Fruit fly (Drosophila melanogaster) whole organism, embryonic: ENCODE data around the gene w-cup.
A peak's percentile ranks its signal among the peaks of the same experiment; 100 is the strongest.

Experiments
- Adf1 ChIP-seq: fragments of 200-800 bp; sonication (Bioruptor generic); IDR thresholded peaks from 2 replicates; pipeline ENCODE4 v1.3.6; 2022; ENCODE audit warnings: missing biosample characterization, missing genetic modification characterization
- Aef1 ChIP-seq: fragments of 200-800 bp; sonication (Bioruptor generic); IDR thresholded peaks from 3 replicates; pipeline ENCODE4 v1.3.6; 2022; ENCODE audit warnings: missing biosample characterization, missing genetic modification characterization
- Blimp-1 ChIP-seq: fragments of 200-800 bp; sonication (Bioruptor generic); optimal IDR thresholded peaks from 3 replicates; lab custom pipeline; 2018; ENCODE audit warnings: missing biosample characterization, missing genetic modification characterization, mild to moderate bottlenecking, moderate library complexity, missing genetic modification reagents
- CG10366 ChIP-seq: fragments of 200-800 bp; sonication (Bioruptor generic); IDR thresholded peaks from 2 replicates; pipeline ENCODE4 v1.3.6; 2022; ENCODE audit warnings: missing biosample characterization, missing genetic modification characterization
- CG11456 ChIP-seq: fragments of 200-800 bp; sonication (Bioruptor generic); IDR thresholded peaks from 3 replicates; pipeline ENCODE4 v1.3.6; 2022; ENCODE audit warnings: missing biosample characterization, missing genetic modification characterization
- CG11695 ChIP-seq: fragments of 200-800 bp; sonication (Bioruptor generic); IDR thresholded peaks from 3 replicates; pipeline ENCODE4 v1.3.6; 2022; ENCODE audit warnings: missing biosample characterization, missing genetic modification characterization
- CG17186 ChIP-seq: fragments of 200-800 bp; sonication (Bioruptor generic); optimal IDR thresholded peaks from 3 replicates; lab custom pipeline; 2017; ENCODE audit warnings: missing biosample characterization, missing genetic modification reagents, missing genetic modification characterization
- CG17361 ChIP-seq: fragments of 200-800 bp; sonication (Bioruptor generic); IDR thresholded peaks from 3 replicates; pipeline ENCODE4 v1.3.6; 2022; ENCODE audit warnings: missing biosample characterization, missing genetic modification characterization
- CG1832 ChIP-seq: fragments of 200-800 bp; sonication (Bioruptor generic); optimal IDR thresholded peaks from 2 replicates; lab custom pipeline; 2017; ENCODE audit warnings: missing biosample characterization, mild to moderate bottlenecking, missing genetic modification characterization, inconsistent platforms
- CG2202 ChIP-seq: fragments of 200-800 bp; sonication (Bioruptor generic); optimal IDR thresholded peaks from 2 replicates; lab custom pipeline; 2018; ENCODE audit warnings: missing biosample characterization, mild to moderate bottlenecking, missing genetic modification characterization
- CG30431 ChIP-seq: fragments of 200-800 bp; sonication (Bioruptor generic); optimal IDR thresholded peaks from 2 replicates; lab custom pipeline; 2017; ENCODE audit warnings: missing biosample characterization, missing genetic modification characterization
- CG4282 ChIP-seq: fragments of 200-800 bp; sonication (Bioruptor generic); optimal IDR thresholded peaks from 2 replicates; lab custom pipeline; 2016; ENCODE audit warnings: missing biosample characterization, missing genetic modification characterization
- CG4328 ChIP-seq: fragments of 200-800 bp; sonication (Bioruptor generic); optimal IDR thresholded peaks from 3 replicates; lab custom pipeline; 2017; ENCODE audit warnings: missing biosample characterization, missing genetic modification reagents, missing genetic modification characterization
- CG5180 ChIP-seq: fragments of 200-800 bp; sonication (Bioruptor generic); optimal IDR thresholded peaks from 3 replicates; lab custom pipeline; 2017; ENCODE audit warnings: missing biosample characterization, missing genetic modification characterization, mild to moderate bottlenecking, moderate library complexity, missing genetic modification reagents
- CG5953 ChIP-seq: fragments of 200-800 bp; sonication (Bioruptor generic); IDR thresholded peaks from 2 replicates; pipeline ENCODE4 v1.3.6; 2022; ENCODE audit warnings: missing biosample characterization, missing genetic modification characterization
- CG6654 ChIP-seq: fragments of 200-800 bp; sonication (Bioruptor generic); optimal IDR thresholded peaks from 2 replicates; lab custom pipeline; 2017; ENCODE audit warnings: missing biosample characterization, mild to moderate bottlenecking, missing genetic modification characterization
- CG6791 ChIP-seq: fragments of 200-800 bp; sonication (Bioruptor generic); IDR thresholded peaks from 3 replicates; pipeline ENCODE4 v1.3.6; 2022; ENCODE audit warnings: missing biosample characterization, missing genetic modification characterization; ENCODE audit not compliant: partially characterized antibody
- CG7928 ChIP-seq: fragments of 200-800 bp; sonication (Bioruptor generic); optimal IDR thresholded peaks from 2 replicates; lab custom pipeline; 2017; ENCODE audit warnings: missing biosample characterization, mild to moderate bottlenecking, missing genetic modification characterization
- CG8359 ChIP-seq: fragments of 200-800 bp; sonication (Bioruptor generic); optimal IDR thresholded peaks from 2 replicates; lab custom pipeline; 2017; ENCODE audit warnings: missing biosample characterization, mild to moderate bottlenecking, missing genetic modification characterization, borderline replicate concordance
- CG8944 ChIP-seq: fragments of 200-800 bp; sonication (Bioruptor generic); optimal IDR thresholded peaks from 3 replicates; lab custom pipeline; 2016; ENCODE audit warnings: missing biosample characterization, missing genetic modification characterization
- Dek ChIP-seq: fragments of 200-800 bp; sonication (Bioruptor generic); optimal IDR thresholded peaks from 3 replicates; lab custom pipeline; 2019; ENCODE audit warnings: missing biosample characterization, mild to moderate bottlenecking, missing genetic modification characterization, moderate library complexity
- Dp ChIP-seq: fragments of 200-800 bp; sonication (Bioruptor generic); optimal IDR thresholded peaks from 2 replicates; lab custom pipeline; 2018; ENCODE audit warnings: missing biosample characterization, mild to moderate bottlenecking, missing genetic modification characterization, moderate library complexity
- Drgx ChIP-seq: fragments of 200-800 bp; sonication (Bioruptor generic); IDR thresholded peaks from 2 replicates; pipeline ENCODE4 v1.3.6; 2022; ENCODE audit warnings: missing biosample characterization, missing genetic modification characterization
- Fer2 ChIP-seq: fragments of 200-800 bp; sonication (Bioruptor generic); optimal IDR thresholded peaks from 2 replicates; lab custom pipeline; 2018; ENCODE audit warnings: missing biosample characterization, mild to moderate bottlenecking, missing genetic modification characterization, moderate library complexity
- HmgZ ChIP-seq: fragments of 200-800 bp; sonication (Bioruptor generic); optimal IDR thresholded peaks from 2 replicates; lab custom pipeline; 2018; ENCODE audit warnings: missing biosample characterization, mild to moderate bottlenecking, missing genetic modification characterization
- Hmr ChIP-seq: fragments of 200-800 bp; sonication (Bioruptor generic); optimal IDR thresholded peaks from 3 replicates; lab custom pipeline; 2017; ENCODE audit warnings: mild to moderate bottlenecking, missing biosample characterization, missing genetic modification reagents, missing genetic modification characterization
- Hr51 ChIP-seq, 2 experiments: fragments of 200-800 bp; sonication (Bioruptor generic); optimal IDR thresholded peaks; 2 replicates in 1 of 2; 3 replicates in 1 of 2; lab custom pipeline; 2016 to 2018; ENCODE audit warnings: missing biosample characterization in 2 of 2, missing genetic modification characterization in 2 of 2, mild to moderate bottlenecking in 1 of 2, moderate library complexity in 1 of 2
- Hsf ChIP-seq: fragments of 200-800 bp; sonication (Bioruptor generic); optimal IDR thresholded peaks from 3 replicates; lab custom pipeline; 2016; ENCODE audit warnings: missing biosample characterization, missing genetic modification characterization
- Poxn ChIP-seq: fragments of 200-800 bp; sonication (Bioruptor generic); IDR thresholded peaks from 2 replicates; pipeline ENCODE4 v1.3.6; 2022; ENCODE audit warnings: missing biosample characterization, missing genetic modification characterization
- Ravus ChIP-seq: fragments of 200-800 bp; sonication (Bioruptor generic); IDR thresholded peaks from 2 replicates; pipeline ENCODE4 v1.3.6; 2022; ENCODE audit warnings: missing biosample characterization, missing genetic modification characterization
- Sin3A ChIP-seq: fragments of >200 bp; optimal IDR thresholded peaks from 2 replicates; lab custom pipeline; 2018
- Stat92E ChIP-seq, 3 experiments: fragments of >200 bp in 2 of 3; fragments of 200-800 bp in 1 of 3; sonication (Bioruptor generic) in 1 of 3; optimal IDR thresholded peaks; 2 replicates each; lab custom pipeline; 2017 to 2019; ENCODE audit warnings: missing biosample characterization in 3 of 3, missing genetic modification characterization in 3 of 3, mild to moderate bottlenecking in 1 of 3, moderate library complexity in 1 of 3
- Trl ChIP-seq, 3 experiments: fragments of >200 bp in 2 of 3; fragments of 200-800 bp in 1 of 3; sonication (Bioruptor generic) in 1 of 3; optimal IDR thresholded peaks; 2 replicates in 1 of 3; 3 replicates in 2 of 3; lab custom pipeline; 2016 to 2017; ENCODE audit warnings: missing biosample characterization in 1 of 3, missing genetic modification characterization in 1 of 3
- Usf ChIP-seq: fragments of 200-800 bp; sonication (Bioruptor generic); optimal IDR thresholded peaks from 2 replicates; lab custom pipeline; 2017; ENCODE audit warnings: missing genotype, missing biosample characterization, missing genetic modification characterization
- ac ChIP-seq: fragments of 200-800 bp; sonication (Bioruptor generic); optimal IDR thresholded peaks from 3 replicates; lab custom pipeline; 2017; ENCODE audit warnings: missing biosample characterization, mild to moderate bottlenecking, missing genetic modification characterization
- ash1 ChIP-seq: fragments of 200-800 bp; sonication (Bioruptor generic); optimal IDR thresholded peaks from 2 replicates; lab custom pipeline; 2018; ENCODE audit warnings: missing biosample characterization, mild to moderate bottlenecking, missing genetic modification characterization
- cato ChIP-seq: fragments of 200-800 bp; sonication (Bioruptor generic); optimal IDR thresholded peaks from 2 replicates; lab custom pipeline; 2016; ENCODE audit warnings: missing biosample characterization, missing genetic modification characterization, borderline replicate concordance
- chif ChIP-seq, 2 experiments: fragments of 200-800 bp; sonication (Bioruptor generic); optimal IDR thresholded peaks; 3 replicates each; lab custom pipeline; 2016; ENCODE audit warnings: missing biosample characterization in 2 of 2, missing genetic modification characterization in 2 of 2
- chinmo ChIP-seq: fragments of 200-800 bp; sonication (Bioruptor generic); IDR thresholded peaks from 4 replicates; pipeline ENCODE4 v1.3.6; 2022; ENCODE audit warnings: missing biosample characterization, missing genetic modification characterization; ENCODE audit not compliant: partially characterized antibody
- dati ChIP-seq: fragments of 200-800 bp; sonication (Bioruptor generic); IDR thresholded peaks from 2 replicates; pipeline ENCODE4 v1.3.6; 2022; ENCODE audit warnings: missing biosample characterization, missing genetic modification characterization
- hbn ChIP-seq: fragments of 200-800 bp; sonication (Bioruptor generic); IDR thresholded peaks from 2 replicates; pipeline ENCODE4 v1.3.6; 2022; ENCODE audit warnings: missing biosample characterization, missing genetic modification characterization; ENCODE audit not compliant: partially characterized antibody
- inv ChIP-seq: fragments of 200-800 bp; sonication (Bioruptor generic); IDR thresholded peaks from 2 replicates; pipeline ENCODE4 v1.3.6; 2022; ENCODE audit warnings: missing biosample characterization, missing genetic modification characterization; ENCODE audit not compliant: partially characterized antibody
- mam ChIP-seq: fragments of 200-800 bp; sonication (Bioruptor generic); optimal IDR thresholded peaks from 3 replicates; lab custom pipeline; 2016; ENCODE audit warnings: missing biosample characterization, missing genetic modification characterization
- nom ChIP-seq: fragments of 200-800 bp; sonication (Bioruptor generic); optimal IDR thresholded peaks from 2 replicates; lab custom pipeline; 2017; ENCODE audit warnings: missing biosample characterization, missing genetic modification characterization, mild to moderate bottlenecking, moderate library complexity, missing genetic modification reagents
- ranshi ChIP-seq: fragments of 200-800 bp; sonication (Bioruptor generic); IDR thresholded peaks from 2 replicates; pipeline ENCODE4 v1.3.6; 2022; ENCODE audit warnings: missing biosample characterization, missing genetic modification characterization
- sens-2 ChIP-seq: fragments of 200-800 bp; sonication (Bioruptor generic); IDR thresholded peaks from 2 replicates; pipeline ENCODE4 v1.3.6; 2022; ENCODE audit warnings: missing biosample characterization, missing genetic modification characterization
- sim ChIP-seq: fragments of 200-800 bp; sonication (Bioruptor generic); IDR thresholded peaks from 2 replicates; pipeline ENCODE4 v1.3.6; 2022; ENCODE audit warnings: missing biosample characterization, missing genetic modification characterization
- sna ChIP-seq: fragments of 200-800 bp; sonication (Bioruptor generic); IDR thresholded peaks from 2 replicates; pipeline ENCODE4 v1.3.6; 2022; ENCODE audit warnings: missing biosample characterization, missing genetic modification characterization; ENCODE audit not compliant: partially characterized antibody
- wor ChIP-seq: fragments of 200-800 bp; sonication (Bioruptor generic); IDR thresholded peaks from 2 replicates; pipeline ENCODE4 v1.3.6; 2022; ENCODE audit warnings: missing biosample characterization, missing genetic modification characterization

Gene w-cup

dm6 chr2L:10543048-10543752 lies 34.4 kb downstream of the w-cup start (continued):
- no peak for TF ChIP-seq ranshi (GFP tag; lab: Robert Waterston, UW)
- no peak for TF ChIP-seq CG5180 (GFP tag; lab: Kevin White, UChicago)
- peak; percentile 20; the same call in 1 of the 2 replicates for TF ChIP-seq CG10366 (GFP tag; lab: Robert Waterston, UW)
- peak in 1 of 2 experiments; percentile 12 for TF ChIP-seq chif (GFP tag; optimal IDR thresholded peaks at IDR 0.05; lab: Kevin White, UChicago)
- TF ChIP-seq Drgx (GFP tag; lab: Robert Waterston, UW) = no peak
- no peak for TF ChIP-seq cato (GFP tag; lab: Kevin White, UChicago)
- TF ChIP-seq Dp (GFP tag; lab: Kevin White, UChicago) = no peak
- TF ChIP-seq sens-2 (GFP tag; lab: Robert Waterston, UW) = no peak
- no peak for TF ChIP-seq sna (GFP tag; lab: Robert Waterston, UW)
- TF ChIP-seq nom (GFP tag; lab: Kevin White, UChicago) = no peak
- TF ChIP-seq chinmo = no peak
- TF ChIP-seq Poxn (GFP tag; lab: Robert Waterston, UW) = no peak
- no peak for TF ChIP-seq Aef1 (GFP tag; lab: Robert Waterston, UW)
- TF ChIP-seq Hsf (GFP tag; lab: Kevin White, UChicago) = no peak
- TF ChIP-seq CG1832 (GFP tag; lab: Kevin White, UChicago) = no peak
- no peak for TF ChIP-seq Hmr (GFP tag; lab: Kevin White, UChicago)
- TF ChIP-seq inv (GFP tag; lab: Robert Waterston, UW) = no peak
- no peak for TF ChIP-seq Trl (optimal IDR thresholded peaks at IDR 0.05; lab: Kevin White, UChicago)
- TF ChIP-seq Trl (GFP tag; optimal IDR thresholded peaks at IDR 0.05; lab: Kevin White, UChicago) = no peak
- no peak for TF ChIP-seq CG17186
- no peak for TF ChIP-seq CG4282 (GFP tag; lab: Kevin White, UChicago)
- TF ChIP-seq Ravus (GFP tag; lab: Robert Waterston, UW) = no peak
- no peak for TF ChIP-seq dati (GFP tag; lab: Robert Waterston, UW)
- no peak for TF ChIP-seq CG30431
- no peak for TF ChIP-seq ash1
- peak; percentile 46; the same call in 1 of the 3 replicates for TF ChIP-seq CG17361
- TF ChIP-seq CG5953 (GFP tag; lab: Robert Waterston, UW) = no peak
- TF ChIP-seq CG6791 = no peak
- TF ChIP-seq CG4328 (GFP tag; lab: Kevin White, UChicago) = no peak
- TF ChIP-seq CG8944 = no peak
- TF ChIP-seq CG8359 (GFP tag; lab: Kevin White, UChicago) = no peak
- TF ChIP-seq HmgZ = no peak
- peak; percentile 25 for TF ChIP-seq Dek
- no peak for TF ChIP-seq CG11456 (GFP tag; lab: Robert Waterston, UW)
- peak; percentile 82 for TF ChIP-seq Blimp-1 (GFP tag; lab: Kevin White, UChicago)
- TF ChIP-seq CG11695 (GFP tag; lab: Robert Waterston, UW) = no peak; the same call in 2 of the 3 replicates
- no peak for TF ChIP-seq Stat92E (GFP tag; optimal IDR thresholded peaks at IDR 0.05; lab: Kevin White, UChicago)
- no peak for TF ChIP-seq Usf
- no peak for TF ChIP-seq sim (GFP tag; lab: Robert Waterston, UW)
- TF ChIP-seq Sin3A (lab: Kevin White, UChicago) = no peak
- no peak for TF ChIP-seq CG6654
- TF ChIP-seq hbn (GFP tag; lab: Robert Waterston, UW) = no peak
- TF ChIP-seq Adf1 (GFP tag; lab: Robert Waterston, UW) = no peak
- TF ChIP-seq wor (GFP tag; lab: Robert Waterston, UW) = peak; percentile 43
- TF ChIP-seq mam (GFP tag; lab: Kevin White, UChicago) = no peak
- TF ChIP-seq Fer2 = no peak
- peak in 1 of 2 experiments; percentile 46 for TF ChIP-seq Hr51 (GFP tag; optimal IDR thresholded peaks at IDR 0.05; lab: Kevin White, UChicago)
- TF ChIP-seq CG2202 (tag; lab: Kevin White, UChicago) = no peak
- TF ChIP-seq CG7928 (GFP tag; lab: Kevin White, UChicago) = no peak
- peak; percentile 30 for TF ChIP-seq ac (GFP tag; lab: Kevin White, UChicago)
